Worm (Caenorhabditis elegans) whole organism, L4/young adult: ENCODE data around the gene rab-7.

Experiments
- W03F9.2 ChIP-seq: fragments of 150-350 bp; optimal IDR thresholded peaks from 2 replicates; lab custom pipeline; 2014; ENCODE audit warnings: missing biosample characterization, missing genetic modification characterization
- dao-5 ChIP-seq: sonication (generic microtip); optimal IDR thresholded peaks from 2 replicates; lab custom pipeline; 2016; ENCODE audit warnings: missing genotype, missing genetic modification characterization, moderate library complexity, missing compliant biosample characterization
- him-1 ChIP-seq: sonication (generic microtip); optimal IDR thresholded peaks from 2 replicates; lab custom pipeline; 2016; ENCODE audit warnings: missing genotype, missing genetic modification reagents, missing genetic modification characterization, missing compliant biosample characterization

DNA sequence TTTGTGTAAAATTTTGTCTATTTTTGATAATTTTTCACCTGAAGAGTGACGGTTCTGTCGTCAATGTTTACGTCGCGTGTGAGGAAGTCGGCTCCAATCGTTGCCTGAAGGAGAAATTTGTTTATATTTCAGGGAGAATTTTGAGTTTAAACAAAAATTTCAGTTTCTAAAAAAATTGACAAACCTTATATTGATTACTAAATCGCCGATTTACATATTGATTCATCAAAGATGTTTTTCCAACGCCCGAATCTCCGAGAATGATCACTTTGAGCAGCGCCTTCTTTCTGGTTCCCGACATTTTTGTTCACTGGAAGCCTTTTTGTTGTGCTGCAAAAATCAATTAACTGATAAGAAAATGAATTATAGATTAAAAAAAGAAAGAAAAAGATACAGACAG is at the start of gene rab-7:
- no peak for TF ChIP-seq W03F9.2 (tag; lab: Kevin White, UChicago)
- no peak for TF ChIP-seq dao-5 (tag; lab: Kevin White, UChicago)
- no peak for TF ChIP-seq him-1 (tag; lab: Kevin White, UChicago)
